Worm (Caenorhabditis elegans): ENCODE measurements around the gene F09B12.7.

- TF ChIP-seq mep-1 (tag; optimal IDR thresholded peaks at IDR 0.05) (no peak), F44E2.7 (GFP tag; IDR thresholded peaks at IDR 0.05) (no peak), ztf-11 (tag; optimal IDR thresholded peaks at IDR 0.05) (no peak), ceh-32 (tag; optimal IDR thresholded peaks at IDR 0.05; ENCODE audit: poor library complexity) (no peak), egl-27 (tag; optimal IDR thresholded peaks at IDR 0.05) (no peak), snpc-1.2 (GFP tag; IDR thresholded peaks at IDR 0.05) (no peak)
These were observed 13.4 kb downstream of the F09B12.7 start for ce11 chrX:15081486-15081885.
